Worm (Caenorhabditis elegans) whole organism, late embryonic: ENCODE results near the gene thn-1.

ENCODE experiments used
- C38D4.7 ChIP-seq: fragments of 200-800 bp; sonication (Bioruptor generic); optimal IDR thresholded peaks from 2 replicates; lab custom pipeline; 2018; ENCODE audit warnings: mild to moderate bottlenecking, missing genetic modification characterization, moderate library complexity, missing compliant biosample characterization
- F13H6.1 ChIP-seq: sonication (generic microtip); optimal IDR thresholded peaks from 2 replicates; lab custom pipeline; 2016; ENCODE audit warnings: missing genetic modification characterization, missing compliant biosample characterization
- K02D7.2 ChIP-seq: sonication (generic microtip); optimal IDR thresholded peaks from 2 replicates; lab custom pipeline; 2017; ENCODE audit warnings: mild to moderate bottlenecking, missing genetic modification characterization, missing compliant biosample characterization
- ama-1 ChIP-seq: fragments of 150-350 bp; optimal IDR thresholded peaks from 2 replicates; lab custom pipeline; 2014
- ceh-18 ChIP-seq: sonication (generic microtip); optimal IDR thresholded peaks from 2 replicates; lab custom pipeline; 2016; ENCODE audit warnings: missing genetic modification characterization, missing compliant biosample characterization
- ceh-19 ChIP-seq: fragments of 200-800 bp; sonication (Bioruptor generic); optimal IDR thresholded peaks from 2 replicates; lab custom pipeline; 2018; ENCODE audit warnings: mild to moderate bottlenecking, missing genetic modification characterization, missing compliant biosample characterization
- ceh-22 ChIP-seq: sonication (generic microtip); optimal IDR thresholded peaks from 2 replicates; lab custom pipeline; 2017; ENCODE audit warnings: missing biosample characterization, missing genetic modification characterization
- ceh-30 ChIP-seq: fragments of 150-350 bp; optimal IDR thresholded peaks from 2 replicates; lab custom pipeline; 2014; ENCODE audit warnings: missing biosample characterization, missing genetic modification characterization
- ceh-31 ChIP-seq: sonication (generic microtip); optimal IDR thresholded peaks from 2 replicates; lab custom pipeline; 2016; ENCODE audit warnings: missing genetic modification characterization, missing compliant biosample characterization
- ceh-34 ChIP-seq: sonication (generic microtip); optimal IDR thresholded peaks from 2 replicates; lab custom pipeline; 2016; ENCODE audit warnings: mild to moderate bottlenecking, missing genetic modification characterization, missing compliant biosample characterization
- che-1 ChIP-seq: sonication (generic microtip); optimal IDR thresholded peaks from 2 replicates; lab custom pipeline; 2016; ENCODE audit warnings: mild to moderate bottlenecking, missing genetic modification characterization, missing compliant biosample characterization
- dmd-4 ChIP-seq: sonication (generic microtip); optimal IDR thresholded peaks from 2 replicates; lab custom pipeline; 2016; ENCODE audit warnings: borderline replicate concordance, missing genetic modification characterization, missing compliant biosample characterization
- dve-1 ChIP-seq: sonication (generic microtip); optimal IDR thresholded peaks from 2 replicates; lab custom pipeline; 2017; ENCODE audit warnings: antibody characterized with exemption, mild to moderate bottlenecking, missing genetic modification characterization, missing compliant biosample characterization
- elt-4 ChIP-seq: sonication (generic microtip); optimal IDR thresholded peaks from 2 replicates; lab custom pipeline; 2016; ENCODE audit warnings: missing genetic modification characterization, missing compliant biosample characterization
- eyg-1 ChIP-seq: sonication (generic microtip); optimal IDR thresholded peaks from 2 replicates; lab custom pipeline; 2016; ENCODE audit warnings: missing genotype, missing genetic modification characterization, missing compliant biosample characterization
- fax-1 ChIP-seq: sonication (generic microtip); optimal IDR thresholded peaks from 2 replicates; lab custom pipeline; 2016; ENCODE audit warnings: missing genotype, missing genetic modification characterization, missing compliant biosample characterization
- fkh-10 ChIP-seq: fragments of 150-350 bp; optimal IDR thresholded peaks from 2 replicates; lab custom pipeline; 2014; ENCODE audit warnings: missing biosample characterization, missing genetic modification reagents, missing genetic modification characterization
- fkh-6 ChIP-seq: sonication (generic microtip); optimal IDR thresholded peaks from 2 replicates; lab custom pipeline; 2016; ENCODE audit warnings: missing genetic modification characterization, missing compliant biosample characterization
- gmeb-2 ChIP-seq: sonication (generic microtip); optimal IDR thresholded peaks from 2 replicates; lab custom pipeline; 2016; ENCODE audit warnings: missing genetic modification characterization, inconsistent platforms, missing compliant biosample characterization
- hlh-30 ChIP-seq: sonication (generic microtip); optimal IDR thresholded peaks from 2 replicates; lab custom pipeline; 2017; ENCODE audit warnings: antibody characterized with exemption, missing genetic modification characterization, missing compliant biosample characterization; ENCODE audit not compliant: insufficient read depth
- hlh-8 ChIP-seq: sonication (generic microtip); optimal IDR thresholded peaks from 2 replicates; lab custom pipeline; 2016; ENCODE audit warnings: missing genotype, missing genetic modification characterization, missing compliant biosample characterization
- nfya-1 ChIP-seq: sonication (generic microtip); optimal IDR thresholded peaks from 2 replicates; lab custom pipeline; 2017; ENCODE audit warnings: missing genetic modification characterization, mild to moderate bottlenecking, missing compliant biosample characterization, antibody characterized with exemption, moderate library complexity
- nhr-11 ChIP-seq: fragments of 150-350 bp; optimal IDR thresholded peaks from 2 replicates; lab custom pipeline; 2014; ENCODE audit warnings: missing biosample characterization, missing genetic modification characterization
- odd-2 ChIP-seq: sonication (generic microtip); optimal IDR thresholded peaks from 2 replicates; lab custom pipeline; 2017; ENCODE audit warnings: antibody characterized with exemption, mild to moderate bottlenecking, missing genetic modification characterization, missing compliant biosample characterization
- pag-3 ChIP-seq: sonication (generic microtip); optimal IDR thresholded peaks from 2 replicates; lab custom pipeline; 2016; ENCODE audit warnings: missing compliant biosample characterization, missing genetic modification characterization, borderline replicate concordance
- pax-1 ChIP-seq: fragments of 150-350 bp; optimal IDR thresholded peaks from 2 replicates; lab custom pipeline; 2014; ENCODE audit warnings: missing biosample characterization, missing genetic modification characterization
- pha-2 ChIP-seq: sonication (generic microtip); optimal IDR thresholded peaks from 2 replicates; lab custom pipeline; 2017; ENCODE audit warnings: mild to moderate bottlenecking, missing genetic modification characterization, missing compliant biosample characterization
- pha-4 ChIP-seq: fragments of 150-350 bp; optimal IDR thresholded peaks from 2 replicates; lab custom pipeline; 2018; ENCODE audit warnings: missing biosample characterization, missing genetic modification reagents, missing genetic modification characterization
- pqm-1 ChIP-seq: sonication (generic microtip); optimal IDR thresholded peaks from 2 replicates; lab custom pipeline; 2016; ENCODE audit warnings: missing genetic modification characterization, missing compliant biosample characterization
- ref-2 ChIP-seq: sonication (generic microtip); optimal IDR thresholded peaks from 2 replicates; lab custom pipeline; 2016; ENCODE audit warnings: missing genetic modification characterization, missing compliant biosample characterization
- sox-2 ChIP-seq: fragments of 200-800 bp; sonication (Bioruptor generic); IDR thresholded peaks from 2 replicates; pipeline ENCODE4 v1.3.6; 2022; ENCODE audit warnings: missing genetic modification reagents, missing genetic modification characterization, missing compliant biosample characterization
- sox-4 ChIP-seq: sonication (generic microtip); optimal IDR thresholded peaks from 2 replicates; lab custom pipeline; 2017; ENCODE audit warnings: mild to moderate bottlenecking, missing genetic modification characterization, inconsistent platforms, missing compliant biosample characterization
- syd-9 ChIP-seq: sonication (generic microtip); optimal IDR thresholded peaks from 2 replicates; lab custom pipeline; 2016; ENCODE audit warnings: mild to moderate bottlenecking, missing genetic modification characterization, moderate library complexity, missing compliant biosample characterization
- tbx-2 ChIP-seq: sonication (generic microtip); optimal IDR thresholded peaks from 2 replicates; lab custom pipeline; 2016; ENCODE audit warnings: missing genetic modification characterization, missing compliant biosample characterization
- tbx-7 ChIP-seq: sonication (generic microtip); optimal IDR thresholded peaks from 2 replicates; lab custom pipeline; 2016; ENCODE audit warnings: missing genotype, missing genetic modification characterization, missing compliant biosample characterization
- ttx-3 ChIP-seq: sonication (generic microtip); optimal IDR thresholded peaks from 2 replicates; lab custom pipeline; 2016; ENCODE audit warnings: missing genetic modification reagents, missing genetic modification characterization, missing compliant biosample characterization
- unc-55 ChIP-seq: sonication (generic microtip); optimal IDR thresholded peaks from 2 replicates; lab custom pipeline; 2017; ENCODE audit warnings: missing biosample characterization, missing genetic modification reagents, missing genetic modification characterization

Gene thn-1

DNA sequence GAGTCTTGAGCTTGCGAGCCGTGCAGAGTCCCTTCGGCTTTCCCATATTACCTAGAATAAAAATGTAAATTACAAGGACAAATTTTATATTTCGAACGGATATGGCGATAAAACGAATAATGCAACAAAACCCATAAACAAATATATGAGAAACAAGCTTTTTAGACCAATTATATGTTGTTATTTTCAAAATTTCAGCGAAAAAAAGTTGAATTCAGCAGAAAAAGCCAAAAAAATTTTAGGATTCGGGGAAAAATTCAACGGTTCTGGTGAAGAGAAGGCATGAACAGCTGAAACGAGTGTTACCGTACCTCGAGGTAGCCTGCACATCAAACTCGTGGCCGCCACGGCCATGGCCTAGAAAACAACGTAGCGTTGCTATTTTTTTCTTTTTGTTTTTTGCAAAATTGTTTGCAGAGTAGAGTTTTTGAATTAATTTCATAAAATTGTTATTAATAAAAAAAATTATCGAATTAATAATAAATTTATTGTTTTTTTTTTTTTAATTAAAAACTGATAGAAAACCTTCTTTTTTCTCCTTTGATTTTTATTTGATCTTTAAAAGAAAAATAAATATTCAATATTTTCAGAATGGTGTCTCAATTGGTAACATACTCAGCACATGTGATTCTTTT, 11.2 kb downstream of the thn-1 start, which contains the start of the genes rps-23 and dpm-3 (continued):
- TF ChIP-seq fkh-10 (GFP tag; lab: Kevin White, UChicago), result no peak
- no peak for TF ChIP-seq syd-9 (tag; lab: Kevin White, UChicago)
- TF ChIP-seq unc-55 (GFP tag; lab: Kevin White, UChicago), result peak; percentile 46
- peak; percentile 19 for TF ChIP-seq eyg-1 (tag; lab: Kevin White, UChicago)
- no peak for TF ChIP-seq ama-1 (lab: Kevin White, UChicago)
- TF ChIP-seq pag-3 (tag; lab: Kevin White, UChicago), result no peak
- TF ChIP-seq ref-2, result peak; percentile 70
- TF ChIP-seq che-1 (tag; lab: Kevin White, UChicago), result peak; percentile 26
- no peak for TF ChIP-seq elt-4 (tag; lab: Kevin White, UChicago)
- peak; percentile 49 for TF ChIP-seq pqm-1 (tag; lab: Kevin White, UChicago)
- TF ChIP-seq odd-2 (tag; lab: Kevin White, UChicago), result no peak
- peak; percentile 90 for TF ChIP-seq nfya-1 (tag; lab: Kevin White, UChicago)
- peak; percentile 95 for TF ChIP-seq ceh-31 (tag; lab: Kevin White, UChicago)
- TF ChIP-seq ceh-18 (tag; lab: Kevin White, UChicago), result peak; percentile 64
- TF ChIP-seq pha-2 (tag; lab: Kevin White, UChicago), result peak; percentile 65
- TF ChIP-seq F13H6.1 (tag; lab: Kevin White, UChicago), result peak; percentile 37
- peak; percentile 76 for TF ChIP-seq fkh-6
- TF ChIP-seq ceh-34 (tag; lab: Kevin White, UChicago), result peak; percentile 67

DNA sequence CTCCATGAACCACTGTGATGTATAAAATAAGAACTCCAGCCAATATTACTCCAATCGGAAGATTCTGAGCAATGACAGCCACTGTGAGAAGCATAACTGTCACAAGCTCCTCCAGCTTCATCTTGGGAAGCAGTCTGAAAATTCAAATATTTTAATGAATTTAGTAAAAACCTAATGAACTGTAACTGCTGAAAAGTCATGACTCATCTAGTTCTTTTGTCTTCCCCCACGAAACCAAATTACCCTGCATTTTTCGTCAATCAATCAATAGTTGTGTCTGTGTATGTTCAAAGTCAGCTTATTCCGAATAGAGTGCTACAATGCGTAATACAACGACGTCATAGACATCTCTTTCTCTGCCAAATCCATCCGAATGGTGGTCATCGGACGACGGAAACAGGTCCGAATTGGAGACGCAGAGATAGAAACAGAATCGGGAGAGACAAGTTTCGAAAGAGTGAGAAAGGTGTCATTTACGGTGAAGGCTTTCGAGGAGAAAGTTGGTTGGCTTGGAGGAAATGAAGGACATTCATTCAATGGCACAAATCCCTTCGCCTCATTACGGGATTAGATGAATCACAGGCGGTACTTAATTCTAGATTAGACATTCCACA, 16.9 kb downstream of the thn-1 start:
- peak; percentile 19 for TF ChIP-seq ceh-31 (tag; lab: Kevin White, UChicago)
- TF ChIP-seq nfya-1 (tag; lab: Kevin White, UChicago), result peak; percentile 20
- no peak for TF ChIP-seq pax-1 (tag; lab: Kevin White, UChicago)
- no peak for TF ChIP-seq elt-4 (tag; lab: Kevin White, UChicago)
- TF ChIP-seq K02D7.2 (tag; lab: Kevin White, UChicago), result no peak
- no peak for TF ChIP-seq tbx-7 (tag; lab: Kevin White, UChicago)
- no peak for TF ChIP-seq syd-9 (tag; lab: Kevin White, UChicago)
- TF ChIP-seq ceh-30 (tag; lab: Kevin White, UChicago), result no peak
- TF ChIP-seq fax-1 (tag; lab: Kevin White, UChicago), result no peak
- no peak for TF ChIP-seq sox-2 (GFP tag; lab: Robert Waterston, UW)
- no peak for TF ChIP-seq ceh-19 (GFP tag; lab: Kevin White, UChicago)
- TF ChIP-seq dve-1 (tag; lab: Kevin White, UChicago), result no peak
- no peak for TF ChIP-seq hlh-8 (tag; lab: Kevin White, UChicago)
- no peak for TF ChIP-seq pha-2 (tag; lab: Kevin White, UChicago)
- TF ChIP-seq F13H6.1 (tag; lab: Kevin White, UChicago), result no peak
- peak; percentile 54 for TF ChIP-seq ref-2
- no peak for TF ChIP-seq tbx-2
- no peak for TF ChIP-seq gmeb-2 (tag; lab: Kevin White, UChicago)
- TF ChIP-seq odd-2 (tag; lab: Kevin White, UChicago), result no peak
- TF ChIP-seq dmd-4 (tag; lab: Kevin White, UChicago), result no peak

DNA sequence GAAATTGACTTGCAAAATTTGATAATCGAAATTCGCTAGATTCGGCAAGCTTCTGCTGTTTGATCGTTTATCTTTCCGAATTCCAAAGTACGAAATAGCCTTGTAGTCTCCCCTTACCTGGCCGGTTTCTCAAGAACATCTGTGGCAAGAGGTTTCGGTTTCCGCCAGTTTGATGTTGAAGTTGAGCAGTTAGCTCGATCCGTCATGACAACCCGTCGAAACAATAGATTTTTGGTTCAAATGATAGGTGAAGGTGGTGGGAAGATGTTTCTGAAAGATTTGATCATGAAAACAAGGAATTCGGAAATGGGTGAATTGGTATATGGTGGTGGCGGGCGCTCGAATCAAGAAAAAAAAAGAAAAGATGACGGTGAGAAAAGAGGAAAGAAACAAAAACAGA, 18.6 kb downstream of the thn-1 start, which contains the start of gene acs-20:
TSS of gene acs-20 (minus strand) at position 270 of the 400 bp plus-strand sequence.
- no peak for TF ChIP-seq pqm-1 (tag; lab: Kevin White, UChicago)
- no peak for TF ChIP-seq ttx-3 (tag; lab: Kevin White, UChicago)
- TF ChIP-seq ceh-22 (tag; lab: Kevin White, UChicago), result no peak
- no peak for TF ChIP-seq gmeb-2 (tag; lab: Kevin White, UChicago)
- no peak for TF ChIP-seq nfya-1 (tag; lab: Kevin White, UChicago)
- TF ChIP-seq ceh-30 (tag; lab: Kevin White, UChicago), result no peak
- no peak for TF ChIP-seq fkh-6
- TF ChIP-seq hlh-30 (tag; lab: Kevin White, UChicago), result no peak
- no peak for TF ChIP-seq nhr-11 (tag; lab: Kevin White, UChicago)
- TF ChIP-seq pha-4 (tag; lab: Kevin White, UChicago), result no peak
- no peak for TF ChIP-seq C38D4.7 (GFP tag; lab: Kevin White, UChicago)
- no peak for TF ChIP-seq syd-9 (tag; lab: Kevin White, UChicago)
- TF ChIP-seq sox-4 (tag; lab: Kevin White, UChicago), result no peak
- no peak for TF ChIP-seq F13H6.1 (tag; lab: Kevin White, UChicago)
